Worm (Caenorhabditis elegans) whole organism, L3 larva: Measurements from ENCODE around the gene cutl-11.

Experiments
- elt-3 ChIP-seq, 3 experiments: fragments of 150-350 bp in 1 of 3; sonication (generic microtip) in 2 of 3; optimal IDR thresholded peaks; 2 replicates in 2 of 3; 4 replicates in 1 of 3; lab custom pipeline; 2014 to 2017; ENCODE audit warnings: missing biosample characterization in 3 of 3, missing genetic modification characterization in 3 of 3
- skn-1 ChIP-seq: fragments of 150-350 bp; optimal IDR thresholded peaks from 2 replicates; lab custom pipeline; 2014; ENCODE audit warnings: missing biosample characterization, missing genetic modification characterization

ce11 chrX:11605214-11605765, 45.4 kb downstream of the cutl-11 start, which contains the start of gene ftt-2:
- TF ChIP-seq skn-1 (tag; lab: Kevin White, UChicago) (no peak), elt-3 (tag; optimal IDR thresholded peaks at IDR 0.05; lab: Kevin White, UChicago) (no peak)
